Fruit fly (Drosophila melanogaster): Measurements from ENCODE around the gene CG34015.

CG34015 gene

dm6 chrX:16420878-16421277 lies 27.2 kb downstream of the CG34015 start:
- no peak for TF ChIP-seq noc (tag; optimal IDR thresholded peaks at IDR 0.05)

- no peak for TF ChIP-seq noc (tag; optimal IDR thresholded peaks at IDR 0.05)
These were observed 28.1 kb downstream of the CG34015 start for dm6 chrX:16420048-16420447.

dm6 chrX:16414451-16415368 lies 33.4 kb downstream of the CG34015 start, which contains the start of gene Traf-like:
Gene Traf-like, plus strand, starts transcription at chrX:16415046.
- peak; percentile 48 for TF ChIP-seq noc (tag; optimal IDR thresholded peaks at IDR 0.05)

dm6 chrX:16406083-16406482 lies 42.0 kb downstream of the CG34015 start:
- TF ChIP-seq noc (tag; optimal IDR thresholded peaks at IDR 0.05), result no peak

dm6 chrX:16405209-16405608 lies 42.9 kb downstream of the CG34015 start, which contains the start of gene CG4301:
Gene CG4301, plus strand, starts transcription at chrX:16405509.
- TF ChIP-seq noc (tag; optimal IDR thresholded peaks at IDR 0.05), result no peak

dm6 chrX:16404803-16405202 lies 43.3 kb downstream of the CG34015 start, which contains the start of gene CG9981:
Gene CG9981, minus strand, starts transcription at chrX:16405122.
- no peak for TF ChIP-seq noc (tag; optimal IDR thresholded peaks at IDR 0.05)

- TF ChIP-seq noc (tag; optimal IDR thresholded peaks at IDR 0.05), result peak; percentile 86
These were observed 44.2 kb downstream of the CG34015 start for dm6 chrX:16403811-16404420.
